Worm (Caenorhabditis elegans) whole organism, L2 larva: Measurements from ENCODE around the gene C02F12.5.

ENCODE experiments used
- F13H6.1 ChIP-seq: sonication (generic microtip); optimal IDR thresholded peaks from 2 replicates; lab custom pipeline; 2016; ENCODE audit warnings: missing genetic modification characterization, missing compliant biosample characterization
- R02D3.7 ChIP-seq: fragments of 150-350 bp; optimal IDR thresholded peaks from 2 replicates; lab custom pipeline; 2014; ENCODE audit warnings: missing biosample characterization, missing genetic modification characterization
- Y55F3AM.14 ChIP-seq: fragments of 200-800 bp; sonication (Bioruptor generic); optimal IDR thresholded peaks from 2 replicates; lab custom pipeline; 2018; ENCODE audit warnings: mild to moderate bottlenecking, missing genetic modification characterization, missing compliant biosample characterization
- ZK546.5 ChIP-seq: sonication (generic microtip); optimal IDR thresholded peaks from 2 replicates; lab custom pipeline; 2017; ENCODE audit warnings: missing biosample characterization, missing genetic modification characterization
- alr-1 ChIP-seq: fragments of 150-350 bp; optimal IDR thresholded peaks from 2 replicates; lab custom pipeline; 2014; ENCODE audit warnings: missing biosample characterization, missing genetic modification characterization
- aly-2 ChIP-seq: fragments of 150-350 bp; optimal IDR thresholded peaks from 2 replicates; lab custom pipeline; 2014; ENCODE audit warnings: missing biosample characterization, missing genetic modification characterization
- ama-1 ChIP-seq: fragments of 150-350 bp; optimal IDR thresholded peaks from 2 replicates; lab custom pipeline; 2018; ENCODE audit warnings: inconsistent platforms
- blmp-1 ChIP-seq: sonication (generic microtip); optimal IDR thresholded peaks from 2 replicates; lab custom pipeline; 2017; ENCODE audit warnings: missing genetic modification characterization, mild to moderate bottlenecking, missing compliant biosample characterization, antibody characterized with exemption, moderate library complexity; ENCODE audit not compliant: insufficient read depth
- ceh-16 ChIP-seq: fragments of 150-350 bp; optimal IDR thresholded peaks from 2 replicates; lab custom pipeline; 2014; ENCODE audit warnings: missing biosample characterization, missing genetic modification characterization
- egl-27 ChIP-seq: sonication (generic microtip); optimal IDR thresholded peaks from 3 replicates; lab custom pipeline; 2017; ENCODE audit warnings: missing biosample characterization, missing genetic modification reagents, missing genetic modification characterization
- elt-1 ChIP-seq: fragments of 150-350 bp; optimal IDR thresholded peaks from 2 replicates; lab custom pipeline; 2014; ENCODE audit warnings: missing biosample characterization, missing genetic modification characterization
- fos-1 ChIP-seq: fragments of 150-350 bp; optimal IDR thresholded peaks from 2 replicates; lab custom pipeline; 2014; ENCODE audit warnings: missing biosample characterization, missing genetic modification characterization
- lin-13 ChIP-seq: fragments of 150-350 bp; optimal IDR thresholded peaks from 2 replicates; lab custom pipeline; 2014; ENCODE audit warnings: missing biosample characterization, missing genetic modification reagents, missing genetic modification characterization
- lin-39 ChIP-seq: fragments of 150-350 bp; optimal IDR thresholded peaks from 2 replicates; lab custom pipeline; 2014; ENCODE audit warnings: missing biosample characterization, missing genetic modification reagents, missing genetic modification characterization
- lsy-2 ChIP-seq, 2 experiments: fragments of 150-350 bp in 1 of 2; sonication (generic microtip) in 1 of 2; optimal IDR thresholded peaks; 2 replicates each; lab custom pipeline; 2014 to 2017; ENCODE audit warnings: missing biosample characterization in 2 of 2, missing genetic modification characterization in 2 of 2
- mab-5 ChIP-seq: fragments of 150-350 bp; optimal IDR thresholded peaks from 2 replicates; lab custom pipeline; 2014; ENCODE audit warnings: missing biosample characterization, missing genetic modification characterization
- mdl-1 ChIP-seq, 2 experiments: fragments of 150-350 bp in 1 of 2; sonication (generic microtip) in 1 of 2; optimal IDR thresholded peaks; 2 replicates each; lab custom pipeline; 2017; ENCODE audit warnings: missing biosample characterization in 2 of 2, missing genetic modification characterization in 2 of 2
- nhr-10 ChIP-seq: sonication (generic microtip); optimal IDR thresholded peaks from 2 replicates; lab custom pipeline; 2017; ENCODE audit warnings: missing biosample characterization, missing genetic modification characterization
- nhr-11 ChIP-seq: fragments of 150-350 bp; optimal IDR thresholded peaks from 2 replicates; lab custom pipeline; 2014; ENCODE audit warnings: missing biosample characterization, missing genetic modification characterization
- nhr-12 ChIP-seq: fragments of 150-350 bp; optimal IDR thresholded peaks from 2 replicates; lab custom pipeline; 2014; ENCODE audit warnings: missing biosample characterization, missing genetic modification characterization
- nhr-129 ChIP-seq: fragments of 150-350 bp; optimal IDR thresholded peaks from 2 replicates; lab custom pipeline; 2014; ENCODE audit warnings: missing biosample characterization, missing genetic modification characterization
- nhr-25 ChIP-seq: fragments of 150-350 bp; sonication (generic microtip); optimal IDR thresholded peaks from 3 replicates; lab custom pipeline; 2014; ENCODE audit warnings: missing biosample characterization, missing genetic modification characterization
- nhr-77 ChIP-seq: fragments of 150-350 bp; optimal IDR thresholded peaks from 2 replicates; lab custom pipeline; 2014; ENCODE audit warnings: missing biosample characterization, missing genetic modification characterization
- peb-1 ChIP-seq: fragments of 150-350 bp; optimal IDR thresholded peaks from 2 replicates; lab custom pipeline; 2014; ENCODE audit warnings: missing biosample characterization, missing genetic modification characterization
- sem-4 ChIP-seq: fragments of 150-350 bp; optimal IDR thresholded peaks from 2 replicates; lab custom pipeline; 2014; ENCODE audit warnings: missing biosample characterization, missing genetic modification reagents, missing genetic modification characterization
- skn-1 ChIP-seq: sonication (generic microtip); optimal IDR thresholded peaks from 2 replicates; lab custom pipeline; 2017; ENCODE audit warnings: missing biosample characterization, missing genetic modification characterization
- sma-3 ChIP-seq: sonication (generic microtip); optimal IDR thresholded peaks from 2 replicates; lab custom pipeline; 2016; ENCODE audit warnings: missing genetic modification reagents, missing genetic modification characterization, missing compliant biosample characterization
- sma-9 ChIP-seq, 2 experiments: fragments of 150-350 bp in 1 of 2; sonication (generic microtip) in 1 of 2; optimal IDR thresholded peaks; 2 replicates each; lab custom pipeline; 2014 to 2016; ENCODE audit warnings: missing genetic modification characterization in 2 of 2, mild to moderate bottlenecking in 1 of 2, missing biosample characterization in 1 of 2, missing compliant biosample characterization in 1 of 2, missing genetic modification reagents in 1 of 2, moderate library complexity in 1 of 2
- unc-39 ChIP-seq: fragments of 150-350 bp; optimal IDR thresholded peaks from 2 replicates; lab custom pipeline; 2014; ENCODE audit warnings: missing biosample characterization, missing genetic modification characterization
- unc-62 ChIP-seq: fragments of 150-350 bp; optimal IDR thresholded peaks from 2 replicates; lab custom pipeline; 2014; ENCODE audit warnings: missing biosample characterization, missing genetic modification reagents, missing genetic modification characterization
- zag-1 ChIP-seq: fragments of 150-350 bp; optimal IDR thresholded peaks from 2 replicates; lab custom pipeline; 2014; ENCODE audit warnings: missing biosample characterization, missing genetic modification characterization
- ztf-1 ChIP-seq: fragments of 200-800 bp; sonication (Bioruptor generic); conservative IDR thresholded peaks from 2 replicates; pipeline ENCODE4 v1.3.6; 2022; ENCODE audit warnings: missing genetic modification characterization, missing compliant biosample characterization

C02F12.5 gene

DNA sequence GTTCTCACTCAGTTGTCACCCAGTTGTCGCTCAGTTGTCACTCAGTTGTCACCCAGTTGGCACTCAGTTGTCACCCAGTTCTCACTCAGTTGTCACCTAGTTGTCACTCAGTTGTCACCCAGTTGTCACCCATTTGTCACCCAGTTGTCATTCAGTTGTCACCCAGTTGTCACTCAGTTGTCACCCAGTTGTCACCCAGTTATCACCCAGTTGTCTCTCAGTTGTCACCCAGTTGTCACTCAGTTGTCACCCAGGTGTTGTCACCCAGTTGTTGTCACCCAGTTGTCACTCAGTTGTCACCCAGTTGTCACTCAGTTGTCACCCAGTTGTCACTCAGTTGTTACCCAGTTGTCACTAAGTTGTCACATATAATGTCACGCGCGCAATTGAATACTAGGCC is 40.3 kb downstream of the C02F12.5 start:
- no peak for TF ChIP-seq mab-5 (tag; lab: Kevin White, UChicago)
- no peak for TF ChIP-seq peb-1
- no peak for TF ChIP-seq nhr-12
- TF ChIP-seq Y55F3AM.14 (GFP tag; lab: Kevin White, UChicago), result no peak
- no peak for TF ChIP-seq F13H6.1 (tag; lab: Kevin White, UChicago)
- no peak for TF ChIP-seq elt-1 (tag; lab: Kevin White, UChicago)
- no peak for TF ChIP-seq zag-1 (tag; lab: Kevin White, UChicago)
- no peak for TF ChIP-seq unc-62 (GFP tag; lab: Kevin White, UChicago)
- TF ChIP-seq ZK546.5 (tag; lab: Kevin White, UChicago), result no peak
- no peak for TF ChIP-seq skn-1

DNA sequence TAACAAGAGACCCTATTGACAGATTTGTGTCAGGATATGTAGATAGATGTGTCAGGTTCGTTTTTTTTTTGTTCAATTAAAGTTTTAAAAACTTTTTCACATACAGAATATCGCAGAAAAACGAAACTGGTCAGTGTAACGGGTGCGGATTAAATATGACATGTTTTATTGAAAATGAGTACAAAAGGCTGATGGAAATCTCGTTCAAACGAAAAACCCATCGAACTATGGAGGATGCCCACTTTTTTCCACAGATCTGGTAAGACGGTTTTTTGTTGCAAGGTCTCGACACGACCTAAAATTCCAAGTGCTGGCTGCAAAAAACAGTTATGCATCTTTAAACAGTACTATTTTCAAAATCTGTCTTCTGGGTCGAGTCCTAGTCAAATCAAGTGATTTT is 41.8 kb downstream of the C02F12.5 start:
- TF ChIP-seq nhr-11 (tag; lab: Kevin White, UChicago), result no peak
- no peak for TF ChIP-seq nhr-25 (tag; lab: Kevin White, UChicago)
- no peak for TF ChIP-seq unc-39 (tag; lab: Kevin White, UChicago)
- TF ChIP-seq fos-1 (tag; lab: Kevin White, UChicago), result no peak
- no peak for TF ChIP-seq alr-1
- no peak for TF ChIP-seq ztf-1 (GFP tag; lab: Robert Waterston, UW)
- TF ChIP-seq lsy-2 (tag; optimal IDR thresholded peaks at IDR 0.05; lab: Kevin White, UChicago), result no peak
- no peak for TF ChIP-seq mdl-1 (tag; optimal IDR thresholded peaks at IDR 0.05; lab: Kevin White, UChicago)
- no peak for TF ChIP-seq blmp-1
- no peak for TF ChIP-seq Y55F3AM.14 (GFP tag; lab: Kevin White, UChicago)
- no peak for TF ChIP-seq nhr-10 (tag; lab: Kevin White, UChicago)
- TF ChIP-seq ama-1 (lab: Kevin White, UChicago), result no peak
- no peak for TF ChIP-seq F13H6.1 (tag; lab: Kevin White, UChicago)

DNA sequence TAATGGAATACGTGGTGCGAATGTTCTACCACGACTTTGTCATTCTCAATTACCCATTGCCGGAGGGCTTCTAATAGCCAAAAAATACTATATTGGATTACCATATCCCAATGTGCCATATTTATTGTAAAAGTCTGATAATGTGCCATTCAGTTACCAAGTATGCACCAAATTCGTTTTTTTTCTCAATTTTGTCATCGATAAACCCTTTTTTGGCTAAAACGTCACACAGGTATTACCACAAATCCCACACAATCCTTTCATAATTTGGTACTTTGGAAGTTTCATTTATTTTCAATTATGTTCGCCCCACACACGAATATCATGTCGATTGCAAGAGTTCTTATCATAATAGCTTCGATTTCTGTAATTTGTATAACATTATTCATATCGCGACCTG is 43.9 kb downstream of the C02F12.5 start, which contains the start of gene vep-2:
Gene vep-2 (plus strand): TSS at position 301 of the 400 bp plus-strand sequence.
- TF ChIP-seq lin-39 (tag; lab: Kevin White, UChicago) (no peak), ztf-1 (GFP tag; lab: Robert Waterston, UW) (no peak), sma-9 (GFP tag; optimal IDR thresholded peaks at IDR 0.05; lab: Kevin White, UChicago) (no peak), sma-9 (tag; optimal IDR thresholded peaks at IDR 0.05; lab: Kevin White, UChicago) (no peak), R02D3.7 (tag; lab: Kevin White, UChicago) (no peak), skn-1 (no peak), F13H6.1 (tag; lab: Kevin White, UChicago) (no peak), nhr-129 (no peak)

DNA sequence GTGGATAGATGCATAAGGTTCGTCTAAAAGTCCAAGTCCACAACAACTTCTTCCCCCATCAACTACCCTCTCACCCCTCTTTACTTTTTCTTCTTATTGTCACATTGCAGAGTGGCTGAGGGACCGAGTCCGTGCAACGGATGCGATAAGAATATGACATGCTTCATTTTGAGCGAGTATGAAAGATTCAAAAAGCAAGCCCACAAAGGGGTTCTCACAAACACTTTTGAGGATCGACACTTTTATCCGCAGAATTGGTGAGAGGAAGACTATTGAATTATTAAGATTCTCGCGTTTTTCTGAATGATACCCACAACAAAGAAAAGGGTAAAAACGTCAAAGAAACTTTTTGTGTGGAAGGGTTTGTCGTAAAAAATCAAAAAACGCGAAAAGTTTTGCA is 46.3 kb downstream of the C02F12.5 start:
- TF ChIP-seq ceh-16 (tag; lab: Kevin White, UChicago) (no peak), sem-4 (no peak), nhr-77 (no peak)

DNA sequence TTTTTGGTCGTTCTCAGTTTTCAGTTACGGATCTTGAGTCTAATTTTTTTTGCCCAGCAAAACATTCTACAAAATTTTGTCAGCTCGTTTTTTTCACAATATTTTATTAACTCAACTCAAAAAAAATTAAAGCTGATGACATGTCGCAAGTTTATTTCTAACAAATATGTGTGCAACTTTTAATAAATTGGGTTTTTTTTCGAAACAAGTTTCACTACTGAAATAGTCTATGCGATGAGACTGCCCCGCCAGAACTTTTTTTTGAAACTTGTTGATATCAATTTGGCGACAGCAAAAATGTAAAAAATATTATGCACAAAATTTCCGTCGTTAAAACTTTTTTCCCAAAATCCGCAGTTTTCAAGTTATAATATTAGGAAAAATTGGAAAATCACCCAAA is 48.7 kb downstream of the C02F12.5 start, which contains the start of gene C18B2.2:
Gene C18B2.2 (plus strand): TSS at position 301 of the 400 bp plus-strand sequence.
- no peak for TF ChIP-seq nhr-129
- TF ChIP-seq lin-13 (GFP tag; lab: Kevin White, UChicago), result no peak
- TF ChIP-seq aly-2, result no peak
- no peak for TF ChIP-seq blmp-1
- TF ChIP-seq fos-1 (tag; lab: Kevin White, UChicago), result no peak
- TF ChIP-seq egl-27 (tag; lab: Kevin White, UChicago), result no peak
- no peak for TF ChIP-seq sma-3 (GFP tag; lab: Kevin White, UChicago)
- no peak for TF ChIP-seq lsy-2 (tag; optimal IDR thresholded peaks at IDR 0.05; lab: Kevin White, UChicago)
- TF ChIP-seq nhr-77, result no peak
